Fruit fly (Drosophila melanogaster): ENCODE measurements around the gene btn.

The btn gene

dm6 chr3R:22590668-22591275 lies 4.3 kb upstream of the btn start (continued):
- peak; percentile 75 for TF ChIP-seq CG17829 (tag; optimal IDR thresholded peaks at IDR 0.05)
- peak; percentile 20; the same call in 1 of the 2 replicates for TF ChIP-seq chm (GFP tag; IDR thresholded peaks at IDR 0.05)
- TF ChIP-seq CG14050 (GFP tag; IDR thresholded peaks at IDR 0.05): no peak
- TF ChIP-seq Scr (GFP tag; IDR thresholded peaks at IDR 0.05; ENCODE audit: partially characterized antibody): no peak
- TF ChIP-seq NC2β (GFP tag; optimal IDR thresholded peaks at IDR 0.05): peak; percentile 54
- TF ChIP-seq Hand (GFP tag; optimal IDR thresholded peaks at IDR 0.05): no peak
- peak; percentile 47 for TF ChIP-seq CG17359 (tag; optimal IDR thresholded peaks at IDR 0.05)
- no peak for TF ChIP-seq CG32532 (GFP tag; IDR thresholded peaks at IDR 0.05)
- TF ChIP-seq gcm2 (GFP tag; optimal IDR thresholded peaks at IDR 0.05): no peak
- TF ChIP-seq ab (GFP tag; optimal IDR thresholded peaks at IDR 0.05): no peak
- peak in 1 of 2 experiments; percentile 38 for TF ChIP-seq Hr78 (GFP tag; optimal IDR thresholded peaks at IDR 0.05)
- no peak for TF ChIP-seq sqz (GFP tag; optimal IDR thresholded peaks at IDR 0.05)
- TF ChIP-seq CG7963 (GFP tag; IDR thresholded peaks at IDR 0.05; ENCODE audit: partially characterized antibody): no peak
- peak; percentile 68 for TF ChIP-seq ATbp (GFP tag; optimal IDR thresholded peaks at IDR 0.05)
- no peak for TF ChIP-seq Dek (tag; optimal IDR thresholded peaks at IDR 0.05)
- TF ChIP-seq unpg (GFP tag; optimal IDR thresholded peaks at IDR 0.05): peak; percentile 47
- TF ChIP-seq onecut (GFP tag; IDR thresholded peaks at IDR 0.05): no peak; the same call in 1 of the 2 replicates
- peak; percentile 26 for TF ChIP-seq lab (GFP tag; optimal IDR thresholded peaks at IDR 0.05)
- peak; percentile 44 for TF ChIP-seq Max (GFP tag; optimal IDR thresholded peaks at IDR 0.05)
- TF ChIP-seq CG30431 (GFP tag; optimal IDR thresholded peaks at IDR 0.05): peak; percentile 57
- no peak for TF ChIP-seq fu2 (GFP tag; optimal IDR thresholded peaks at IDR 0.05)
- TF ChIP-seq CG31365 (tag; optimal IDR thresholded peaks at IDR 0.05): no peak
- no peak for TF ChIP-seq peb (GFP tag; IDR thresholded peaks at IDR 0.05)
- TF ChIP-seq CG7271 (tag; optimal IDR thresholded peaks at IDR 0.05): no peak
- peak; percentile 49 for TF ChIP-seq MTF-1 (GFP tag; optimal IDR thresholded peaks at IDR 0.05; ENCODE audit: borderline replicate concordance)
- peak; percentile 11 for TF ChIP-seq fd3F (GFP tag; optimal IDR thresholded peaks at IDR 0.05)
- peak; percentile 51 for TF ChIP-seq Six4 (GFP tag; optimal IDR thresholded peaks at IDR 0.05)
- TF ChIP-seq ara (GFP tag; IDR thresholded peaks at IDR 0.05): no peak; the same call in 1 of the 2 replicates
- no peak for TF ChIP-seq br (optimal IDR thresholded peaks at IDR 0.05)
- TF ChIP-seq Meics (GFP tag; optimal IDR thresholded peaks at IDR 0.05): peak; percentile 12
- no peak for TF ChIP-seq stwl (tag; optimal IDR thresholded peaks at IDR 0.05)
- no peak for TF ChIP-seq CG7928 (GFP tag; optimal IDR thresholded peaks at IDR 0.05)
- peak; percentile 69 for TF ChIP-seq CG13424 (tag; optimal IDR thresholded peaks at IDR 0.05)
- TF ChIP-seq CG7786 (GFP tag; optimal IDR thresholded peaks at IDR 0.05): peak; percentile 19
- TF ChIP-seq Abd-B (GFP tag; optimal IDR thresholded peaks at IDR 0.05): peak; percentile 64
- peak; percentile 54 for TF ChIP-seq nerfin-1 (tag; optimal IDR thresholded peaks at IDR 0.05)
- no peak for TF ChIP-seq CG14014 (GFP tag; IDR thresholded peaks at IDR 0.05)
- TF ChIP-seq CG34376 (GFP tag; optimal IDR thresholded peaks at IDR 0.05): no peak
- no peak for TF ChIP-seq CG14965 (GFP tag; optimal IDR thresholded peaks at IDR 0.05; ENCODE audit: borderline replicate concordance)
- TF ChIP-seq CG13123 (GFP tag; optimal IDR thresholded peaks at IDR 0.05): peak; percentile 18
- TF ChIP-seq B-H1 (GFP tag; IDR thresholded peaks at IDR 0.05): no peak; the same call in 2 of the 3 replicates
- no peak for TF ChIP-seq da (GFP tag; optimal IDR thresholded peaks at IDR 0.05)
- no peak for TF ChIP-seq CG12942 (GFP tag; optimal IDR thresholded peaks at IDR 0.05)
- TF ChIP-seq PHDP (tag; optimal IDR thresholded peaks at IDR 0.05): peak; percentile 65
- TF ChIP-seq E2f1 (GFP tag; IDR thresholded peaks at IDR 0.05): no peak
- peak; percentile 79 for TF ChIP-seq Sox102F (GFP tag; optimal IDR thresholded peaks at IDR 0.05)
- peak; percentile 28 for TF ChIP-seq Mad (GFP tag; optimal IDR thresholded peaks at IDR 0.05)
- TF ChIP-seq tio (GFP tag; optimal IDR thresholded peaks at IDR 0.05): peak; percentile 72
- TF ChIP-seq yki (optimal IDR thresholded peaks at IDR 0.05): no peak
- no peak for TF ChIP-seq sd (tag; optimal IDR thresholded peaks at IDR 0.05)

All from whole organism, embryonic.